Worm (Caenorhabditis elegans) whole organism, late embryonic: ENCODE results near the gene gnrr-2.

Experiments used
- C08G9.2 ChIP-seq: sonication (generic microtip); optimal IDR thresholded peaks from 2 replicates; lab custom pipeline; 2016; ENCODE audit warnings: mild to moderate bottlenecking, missing genetic modification characterization, moderate library complexity, missing compliant biosample characterization
- C38D4.7 ChIP-seq: fragments of 200-800 bp; sonication (Bioruptor generic); optimal IDR thresholded peaks from 2 replicates; lab custom pipeline; 2018; ENCODE audit warnings: mild to moderate bottlenecking, missing genetic modification characterization, moderate library complexity, missing compliant biosample characterization
- K09A11.1 ChIP-seq: sonication (generic microtip); optimal IDR thresholded peaks from 2 replicates; lab custom pipeline; 2017; ENCODE audit warnings: antibody characterized with exemption, mild to moderate bottlenecking, missing genetic modification characterization, missing compliant biosample characterization; ENCODE audit not compliant: insufficient read depth
- T23F11.4 ChIP-seq: fragments of 200-800 bp; sonication (Bioruptor generic); optimal IDR thresholded peaks from 2 replicates; lab custom pipeline; 2018; ENCODE audit warnings: mild to moderate bottlenecking, missing genetic modification characterization, missing compliant biosample characterization
- Y22D7AL.16 ChIP-seq: sonication (generic microtip); optimal IDR thresholded peaks from 2 replicates; lab custom pipeline; 2016; ENCODE audit warnings: missing genetic modification characterization, missing compliant biosample characterization
- ahr-1 ChIP-seq: sonication (generic microtip); optimal IDR thresholded peaks from 2 replicates; lab custom pipeline; 2016; ENCODE audit warnings: missing genetic modification characterization, missing compliant biosample characterization
- ama-1 ChIP-seq: fragments of 150-350 bp; optimal IDR thresholded peaks from 2 replicates; lab custom pipeline; 2014
- ceh-14 ChIP-seq: sonication (generic microtip); optimal IDR thresholded peaks from 2 replicates; lab custom pipeline; 2016; ENCODE audit warnings: missing genotype, missing genetic modification characterization, missing compliant biosample characterization
- ceh-18 ChIP-seq: sonication (generic microtip); optimal IDR thresholded peaks from 2 replicates; lab custom pipeline; 2016; ENCODE audit warnings: missing genetic modification characterization, missing compliant biosample characterization
- ceh-19 ChIP-seq: fragments of 200-800 bp; sonication (Bioruptor generic); optimal IDR thresholded peaks from 2 replicates; lab custom pipeline; 2018; ENCODE audit warnings: mild to moderate bottlenecking, missing genetic modification characterization, missing compliant biosample characterization
- ceh-2 ChIP-seq: sonication (generic microtip); optimal IDR thresholded peaks from 2 replicates; lab custom pipeline; 2016; ENCODE audit warnings: missing genotype, missing genetic modification characterization, missing compliant biosample characterization
- ceh-24 ChIP-seq: sonication (generic microtip); optimal IDR thresholded peaks from 2 replicates; lab custom pipeline; 2016; ENCODE audit warnings: mild to moderate bottlenecking, missing genetic modification characterization, missing compliant biosample characterization
- ceh-30 ChIP-seq: fragments of 150-350 bp; optimal IDR thresholded peaks from 2 replicates; lab custom pipeline; 2014; ENCODE audit warnings: missing biosample characterization, missing genetic modification characterization
- ceh-31 ChIP-seq: sonication (generic microtip); optimal IDR thresholded peaks from 2 replicates; lab custom pipeline; 2016; ENCODE audit warnings: missing genetic modification characterization, missing compliant biosample characterization
- ceh-34 ChIP-seq: sonication (generic microtip); optimal IDR thresholded peaks from 2 replicates; lab custom pipeline; 2016; ENCODE audit warnings: mild to moderate bottlenecking, missing genetic modification characterization, missing compliant biosample characterization
- ceh-45 ChIP-seq: fragments of 200-800 bp; sonication (Bioruptor generic); IDR thresholded peaks from 2 replicates; pipeline ENCODE4 v1.3.6; 2022; ENCODE audit warnings: missing genetic modification reagents, missing genetic modification characterization, missing compliant biosample characterization
- ceh-48 ChIP-seq: sonication (generic microtip); optimal IDR thresholded peaks from 2 replicates; lab custom pipeline; 2016; ENCODE audit warnings: missing genetic modification characterization, inconsistent platforms, missing compliant biosample characterization
- ceh-6 ChIP-seq: fragments of 200-800 bp; sonication (Bioruptor generic); optimal IDR thresholded peaks from 2 replicates; lab custom pipeline; 2018; ENCODE audit warnings: mild to moderate bottlenecking, missing genetic modification characterization, missing compliant biosample characterization
- che-1 ChIP-seq: sonication (generic microtip); optimal IDR thresholded peaks from 2 replicates; lab custom pipeline; 2016; ENCODE audit warnings: mild to moderate bottlenecking, missing genetic modification characterization, missing compliant biosample characterization
- dve-1 ChIP-seq: sonication (generic microtip); optimal IDR thresholded peaks from 2 replicates; lab custom pipeline; 2017; ENCODE audit warnings: antibody characterized with exemption, mild to moderate bottlenecking, missing genetic modification characterization, missing compliant biosample characterization
- elt-2 ChIP-seq: sonication (generic microtip); optimal IDR thresholded peaks from 2 replicates; lab custom pipeline; 2016; ENCODE audit warnings: missing genetic modification reagents, missing genetic modification characterization, missing compliant biosample characterization
- elt-4 ChIP-seq: sonication (generic microtip); optimal IDR thresholded peaks from 2 replicates; lab custom pipeline; 2016; ENCODE audit warnings: missing genetic modification characterization, missing compliant biosample characterization
- ets-4 ChIP-seq: sonication (generic microtip); optimal IDR thresholded peaks from 2 replicates; lab custom pipeline; 2016; ENCODE audit warnings: missing genetic modification characterization, missing compliant biosample characterization
- eyg-1 ChIP-seq: sonication (generic microtip); optimal IDR thresholded peaks from 2 replicates; lab custom pipeline; 2016; ENCODE audit warnings: missing genotype, missing genetic modification characterization, missing compliant biosample characterization
- fkh-10 ChIP-seq: fragments of 150-350 bp; optimal IDR thresholded peaks from 2 replicates; lab custom pipeline; 2014; ENCODE audit warnings: missing biosample characterization, missing genetic modification reagents, missing genetic modification characterization
- gmeb-2 ChIP-seq: sonication (generic microtip); optimal IDR thresholded peaks from 2 replicates; lab custom pipeline; 2016; ENCODE audit warnings: missing genetic modification characterization, inconsistent platforms, missing compliant biosample characterization
- hlh-15 ChIP-seq: sonication (generic microtip); optimal IDR thresholded peaks from 2 replicates; lab custom pipeline; 2016; ENCODE audit warnings: missing genetic modification characterization, missing compliant biosample characterization
- lin-11 ChIP-seq: fragments of 200-800 bp; sonication (Bioruptor generic); optimal IDR thresholded peaks from 2 replicates; lab custom pipeline; 2018; ENCODE audit warnings: mild to moderate bottlenecking, missing genetic modification characterization, missing compliant biosample characterization
- madf-2 ChIP-seq: sonication (generic microtip); optimal IDR thresholded peaks from 2 replicates; lab custom pipeline; 2017; ENCODE audit warnings: missing genetic modification characterization, missing compliant biosample characterization
- nhr-11 ChIP-seq: fragments of 150-350 bp; optimal IDR thresholded peaks from 2 replicates; lab custom pipeline; 2014; ENCODE audit warnings: missing biosample characterization, missing genetic modification characterization
- npax-4 ChIP-seq: sonication (generic microtip); optimal IDR thresholded peaks from 2 replicates; lab custom pipeline; 2016; ENCODE audit warnings: missing genetic modification characterization, missing compliant biosample characterization
- pat-9 ChIP-seq: fragments of 200-800 bp; sonication (Bioruptor generic); optimal IDR thresholded peaks from 2 replicates; lab custom pipeline; 2018; ENCODE audit warnings: mild to moderate bottlenecking, missing genetic modification characterization, moderate library complexity, missing compliant biosample characterization
- pha-2 ChIP-seq: sonication (generic microtip); optimal IDR thresholded peaks from 2 replicates; lab custom pipeline; 2017; ENCODE audit warnings: mild to moderate bottlenecking, missing genetic modification characterization, missing compliant biosample characterization
- pha-4 ChIP-seq: fragments of 150-350 bp; optimal IDR thresholded peaks from 2 replicates; lab custom pipeline; 2018; ENCODE audit warnings: missing biosample characterization, missing genetic modification reagents, missing genetic modification characterization
- pros-1 ChIP-seq: fragments of 150-350 bp; optimal IDR thresholded peaks from 2 replicates; lab custom pipeline; 2014; ENCODE audit warnings: missing biosample characterization, missing genetic modification reagents, missing genetic modification characterization
- ref-2 ChIP-seq: sonication (generic microtip); optimal IDR thresholded peaks from 2 replicates; lab custom pipeline; 2016; ENCODE audit warnings: missing genetic modification characterization, missing compliant biosample characterization
- sdc-2 ChIP-seq: sonication (generic microtip); optimal IDR thresholded peaks from 2 replicates; lab custom pipeline; 2016; ENCODE audit warnings: missing genotype, missing genetic modification characterization, missing compliant biosample characterization
- sox-2 ChIP-seq: fragments of 200-800 bp; sonication (Bioruptor generic); IDR thresholded peaks from 2 replicates; pipeline ENCODE4 v1.3.6; 2022; ENCODE audit warnings: missing genetic modification reagents, missing genetic modification characterization, missing compliant biosample characterization
- sox-4 ChIP-seq: sonication (generic microtip); optimal IDR thresholded peaks from 2 replicates; lab custom pipeline; 2017; ENCODE audit warnings: mild to moderate bottlenecking, missing genetic modification characterization, inconsistent platforms, missing compliant biosample characterization
- syd-9 ChIP-seq: sonication (generic microtip); optimal IDR thresholded peaks from 2 replicates; lab custom pipeline; 2016; ENCODE audit warnings: mild to moderate bottlenecking, missing genetic modification characterization, moderate library complexity, missing compliant biosample characterization
- tbx-2 ChIP-seq: sonication (generic microtip); optimal IDR thresholded peaks from 2 replicates; lab custom pipeline; 2016; ENCODE audit warnings: missing genetic modification characterization, missing compliant biosample characterization
- ttx-3 ChIP-seq: sonication (generic microtip); optimal IDR thresholded peaks from 2 replicates; lab custom pipeline; 2016; ENCODE audit warnings: missing genetic modification reagents, missing genetic modification characterization, missing compliant biosample characterization
- unc-3 ChIP-seq, 2 experiments: fragments of 200-800 bp in 1 of 2; sonication (Bioruptor generic) in 1 of 2; sonication (generic microtip) in 1 of 2; conservative IDR thresholded peaks in 1 of 2; optimal IDR thresholded peaks in 1 of 2; 2 replicates each; pipeline versions ENCODE4 v1.3.6 to Lab custom; 2016 to 2022; ENCODE audit warnings: missing compliant biosample characterization in 2 of 2, missing genetic modification characterization in 2 of 2, missing genetic modification reagents in 1 of 2
- unc-42 ChIP-seq: sonication (generic microtip); optimal IDR thresholded peaks from 2 replicates; lab custom pipeline; 2016; ENCODE audit warnings: missing genotype, missing genetic modification characterization, missing compliant biosample characterization
- zip-5 ChIP-seq: sonication (generic microtip); optimal IDR thresholded peaks from 2 replicates; lab custom pipeline; 2016; ENCODE audit warnings: missing genetic modification characterization, missing compliant biosample characterization

gnrr-2 gene

ce11 chrV:14419855-14420254, 11.0 kb downstream of the gnrr-2 start:
- no peak for TF ChIP-seq npax-4 (tag; lab: Kevin White, UChicago)
- TF ChIP-seq Y22D7AL.16 (tag; lab: Kevin White, UChicago), result no peak
- no peak for TF ChIP-seq ets-4 (tag; lab: Kevin White, UChicago)
- no peak for TF ChIP-seq ttx-3 (tag; lab: Kevin White, UChicago)
- no peak for TF ChIP-seq sox-2 (GFP tag; lab: Robert Waterston, UW)
- TF ChIP-seq ref-2 (tag; lab: Kevin White, UChicago), result no peak
- TF ChIP-seq T23F11.4 (GFP tag; lab: Kevin White, UChicago), result no peak
- TF ChIP-seq sox-4 (tag; lab: Kevin White, UChicago), result no peak
- no peak for TF ChIP-seq ceh-6 (GFP tag; lab: Kevin White, UChicago)
- no peak for TF ChIP-seq ceh-24 (tag; lab: Kevin White, UChicago)
- no peak for TF ChIP-seq ceh-45 (GFP tag; lab: Robert Waterston, UW)

ce11 chrV:14421325-14421724, 12.5 kb downstream of the gnrr-2 start, which contains the start of gene dhs-22:
TSS of gene dhs-22 (minus strand) at chrV:14421440.
- TF ChIP-seq ceh-18 (tag; lab: Kevin White, UChicago) (no peak), ceh-14 (no peak), syd-9 (tag; lab: Kevin White, UChicago) (no peak), fkh-10 (GFP tag; lab: Kevin White, UChicago) (no peak), ahr-1 (no peak)
- TF ChIP-seq, all 69 proteins: peak for 0

ce11 chrV:14422317-14422716, 13.4 kb downstream of the gnrr-2 start, which contains the start of gene pas-1:
TSS of gene pas-1 (minus strand) at chrV:14422618.
- no peak for TF ChIP-seq ceh-24 (tag; lab: Kevin White, UChicago)
- TF ChIP-seq sdc-2 (tag; lab: Kevin White, UChicago), result no peak
- TF ChIP-seq C38D4.7 (GFP tag; lab: Kevin White, UChicago), result no peak
- TF ChIP-seq C08G9.2 (tag; lab: Kevin White, UChicago), result no peak
- TF ChIP-seq ceh-2 (tag; lab: Kevin White, UChicago), result no peak

- TF ChIP-seq Y22D7AL.16 (tag; lab: Kevin White, UChicago) (no peak), che-1 (tag; lab: Kevin White, UChicago) (no peak), hlh-15 (tag; lab: Kevin White, UChicago) (no peak), pat-9 (tag; lab: Kevin White, UChicago) (no peak), ref-2 (tag; lab: Kevin White, UChicago) (peak; percentile 50), ceh-30 (tag; lab: Kevin White, UChicago) (no peak), eyg-1 (tag; lab: Kevin White, UChicago) (no peak), ama-1 (no peak), pros-1 (tag; lab: Kevin White, UChicago) (no peak), ceh-48 (tag; lab: Kevin White, UChicago) (no peak), fkh-10 (GFP tag; lab: Kevin White, UChicago) (no peak), unc-3 (GFP tag; conservative IDR thresholded peaks at IDR 0.05; lab: Robert Waterston, UW) (no peak), unc-3 (tag; optimal IDR thresholded peaks at IDR 0.05; lab: Kevin White, UChicago) (no peak), elt-2 (tag; lab: Kevin White, UChicago) (peak; percentile 56), ttx-3 (tag; lab: Kevin White, UChicago) (no peak), ceh-19 (GFP tag; lab: Kevin White, UChicago) (no peak), lin-11 (tag; lab: Kevin White, UChicago) (no peak), sdc-2 (tag; lab: Kevin White, UChicago) (no peak), ahr-1 (no peak), ceh-31 (peak; percentile 86), pha-4 (no peak), ceh-34 (tag; lab: Kevin White, UChicago) (peak; percentile 49), sox-2 (GFP tag; lab: Robert Waterston, UW) (no peak), ets-4 (tag; lab: Kevin White, UChicago) (peak; percentile 24), unc-42 (peak; percentile 49), tbx-2 (tag; lab: Kevin White, UChicago) (peak; percentile 76), dve-1 (no peak), zip-5 (tag; lab: Kevin White, UChicago) (peak; percentile 54), elt-4 (tag; lab: Kevin White, UChicago) (no peak), npax-4 (tag; lab: Kevin White, UChicago) (no peak), nhr-11 (tag; lab: Kevin White, UChicago) (no peak), K09A11.1 (tag; lab: Kevin White, UChicago) (no peak), syd-9 (tag; lab: Kevin White, UChicago) (no peak), gmeb-2 (tag; lab: Kevin White, UChicago) (no peak), madf-2 (no peak), T23F11.4 (GFP tag; lab: Kevin White, UChicago) (no peak), pha-2 (no peak)
Observed at ce11 chrV:14423268-14423667, 14.4 kb downstream of the gnrr-2 start, which contains the start of gene rpoa-12. TSS of gene rpoa-12 (minus strand) at chrV:14423304.
